Worm (Caenorhabditis elegans) whole organism, L2 larva: Measurements from ENCODE around the gene klo-1.

Experiments
- F13H6.1 ChIP-seq: sonication (generic microtip); optimal IDR thresholded peaks from 2 replicates; lab custom pipeline; 2016; ENCODE audit warnings: missing genetic modification characterization, missing compliant biosample characterization
- R02D3.7 ChIP-seq: fragments of 150-350 bp; optimal IDR thresholded peaks from 2 replicates; lab custom pipeline; 2014; ENCODE audit warnings: missing biosample characterization, missing genetic modification characterization
- ZK546.5 ChIP-seq: sonication (generic microtip); optimal IDR thresholded peaks from 2 replicates; lab custom pipeline; 2017; ENCODE audit warnings: missing biosample characterization, missing genetic modification characterization
- alr-1 ChIP-seq: fragments of 150-350 bp; optimal IDR thresholded peaks from 2 replicates; lab custom pipeline; 2014; ENCODE audit warnings: missing biosample characterization, missing genetic modification characterization
- blmp-1 ChIP-seq: sonication (generic microtip); optimal IDR thresholded peaks from 2 replicates; lab custom pipeline; 2017; ENCODE audit warnings: missing genetic modification characterization, mild to moderate bottlenecking, missing compliant biosample characterization, antibody characterized with exemption, moderate library complexity; ENCODE audit not compliant: insufficient read depth
- ceh-16 ChIP-seq: fragments of 150-350 bp; optimal IDR thresholded peaks from 2 replicates; lab custom pipeline; 2014; ENCODE audit warnings: missing biosample characterization, missing genetic modification characterization
- ceh-82 ChIP-seq: fragments of 150-350 bp; optimal IDR thresholded peaks from 2 replicates; lab custom pipeline; 2014; ENCODE audit warnings: missing biosample characterization, missing genetic modification characterization
- crh-2 ChIP-seq: sonication (generic microtip); optimal IDR thresholded peaks from 2 replicates; lab custom pipeline; 2017; ENCODE audit warnings: missing biosample characterization, missing genetic modification characterization
- dmd-4 ChIP-seq: sonication (generic microtip); optimal IDR thresholded peaks from 2 replicates; lab custom pipeline; 2017; ENCODE audit warnings: missing biosample characterization, missing genetic modification characterization
- egl-27 ChIP-seq: sonication (generic microtip); optimal IDR thresholded peaks from 3 replicates; lab custom pipeline; 2017; ENCODE audit warnings: missing biosample characterization, missing genetic modification reagents, missing genetic modification characterization
- elt-1 ChIP-seq: fragments of 150-350 bp; optimal IDR thresholded peaks from 2 replicates; lab custom pipeline; 2014; ENCODE audit warnings: missing biosample characterization, missing genetic modification characterization
- elt-3 ChIP-seq: sonication (generic microtip); optimal IDR thresholded peaks from 2 replicates; lab custom pipeline; 2017; ENCODE audit warnings: missing biosample characterization, missing genetic modification characterization
- fos-1 ChIP-seq: fragments of 150-350 bp; optimal IDR thresholded peaks from 2 replicates; lab custom pipeline; 2014; ENCODE audit warnings: missing biosample characterization, missing genetic modification characterization
- gmeb-1 ChIP-seq: fragments of 150-350 bp; optimal IDR thresholded peaks from 2 replicates; lab custom pipeline; 2014; ENCODE audit warnings: missing biosample characterization, missing genetic modification characterization
- lin-13 ChIP-seq: fragments of 150-350 bp; optimal IDR thresholded peaks from 2 replicates; lab custom pipeline; 2014; ENCODE audit warnings: missing biosample characterization, missing genetic modification reagents, missing genetic modification characterization
- lin-39 ChIP-seq: fragments of 150-350 bp; optimal IDR thresholded peaks from 2 replicates; lab custom pipeline; 2014; ENCODE audit warnings: missing biosample characterization, missing genetic modification reagents, missing genetic modification characterization
- lsy-2 ChIP-seq, 2 experiments: fragments of 150-350 bp in 1 of 2; sonication (generic microtip) in 1 of 2; optimal IDR thresholded peaks; 2 replicates each; lab custom pipeline; 2014 to 2017; ENCODE audit warnings: missing biosample characterization in 2 of 2, missing genetic modification characterization in 2 of 2
- mdl-1 ChIP-seq, 2 experiments: fragments of 150-350 bp in 1 of 2; sonication (generic microtip) in 1 of 2; optimal IDR thresholded peaks; 2 replicates each; lab custom pipeline; 2017; ENCODE audit warnings: missing biosample characterization in 2 of 2, missing genetic modification characterization in 2 of 2
- nhr-11 ChIP-seq: fragments of 150-350 bp; optimal IDR thresholded peaks from 2 replicates; lab custom pipeline; 2014; ENCODE audit warnings: missing biosample characterization, missing genetic modification characterization
- nhr-12 ChIP-seq: fragments of 150-350 bp; optimal IDR thresholded peaks from 2 replicates; lab custom pipeline; 2014; ENCODE audit warnings: missing biosample characterization, missing genetic modification characterization
- nhr-129 ChIP-seq: fragments of 150-350 bp; optimal IDR thresholded peaks from 2 replicates; lab custom pipeline; 2014; ENCODE audit warnings: missing biosample characterization, missing genetic modification characterization
- nhr-21 ChIP-seq: fragments of 150-350 bp; optimal IDR thresholded peaks from 2 replicates; lab custom pipeline; 2014; ENCODE audit warnings: missing biosample characterization, missing genetic modification characterization
- nhr-237 ChIP-seq: fragments of 150-350 bp; optimal IDR thresholded peaks from 2 replicates; lab custom pipeline; 2014; ENCODE audit warnings: missing biosample characterization, missing genetic modification characterization
- nhr-25 ChIP-seq: fragments of 150-350 bp; sonication (generic microtip); optimal IDR thresholded peaks from 3 replicates; lab custom pipeline; 2014; ENCODE audit warnings: missing biosample characterization, missing genetic modification characterization
- nhr-6 ChIP-seq: fragments of 150-350 bp; optimal IDR thresholded peaks from 2 replicates; lab custom pipeline; 2014; ENCODE audit warnings: missing biosample characterization, missing genetic modification characterization
- peb-1 ChIP-seq: fragments of 150-350 bp; optimal IDR thresholded peaks from 2 replicates; lab custom pipeline; 2014; ENCODE audit warnings: missing biosample characterization, missing genetic modification characterization
- sem-4 ChIP-seq: fragments of 150-350 bp; optimal IDR thresholded peaks from 2 replicates; lab custom pipeline; 2014; ENCODE audit warnings: missing biosample characterization, missing genetic modification reagents, missing genetic modification characterization
- sma-9 ChIP-seq, 2 experiments: fragments of 150-350 bp in 1 of 2; sonication (generic microtip) in 1 of 2; optimal IDR thresholded peaks; 2 replicates each; lab custom pipeline; 2014 to 2016; ENCODE audit warnings: missing genetic modification characterization in 2 of 2, mild to moderate bottlenecking in 1 of 2, missing biosample characterization in 1 of 2, missing compliant biosample characterization in 1 of 2, missing genetic modification reagents in 1 of 2, moderate library complexity in 1 of 2
- snpc-4 ChIP-seq: fragments of 150-350 bp; optimal IDR thresholded peaks from 2 replicates; lab custom pipeline; 2014; ENCODE audit warnings: missing biosample characterization, missing genetic modification characterization
- unc-39 ChIP-seq: fragments of 150-350 bp; optimal IDR thresholded peaks from 2 replicates; lab custom pipeline; 2014; ENCODE audit warnings: missing biosample characterization, missing genetic modification characterization
- unc-55 ChIP-seq: fragments of 150-350 bp; sonication (generic microtip); optimal IDR thresholded peaks from 3 replicates; lab custom pipeline; 2014; ENCODE audit warnings: missing biosample characterization, missing genetic modification reagents, missing genetic modification characterization
- unc-62 ChIP-seq: fragments of 150-350 bp; optimal IDR thresholded peaks from 2 replicates; lab custom pipeline; 2014; ENCODE audit warnings: missing biosample characterization, missing genetic modification reagents, missing genetic modification characterization
- zag-1 ChIP-seq: fragments of 150-350 bp; optimal IDR thresholded peaks from 2 replicates; lab custom pipeline; 2014; ENCODE audit warnings: missing biosample characterization, missing genetic modification characterization
- ztf-1 ChIP-seq: fragments of 200-800 bp; sonication (Bioruptor generic); conservative IDR thresholded peaks from 2 replicates; pipeline ENCODE4 v1.3.6; 2022; ENCODE audit warnings: missing genetic modification characterization, missing compliant biosample characterization
- ztf-11 ChIP-seq: sonication (generic microtip); optimal IDR thresholded peaks from 2 replicates; lab custom pipeline; 2017; ENCODE audit warnings: missing biosample characterization, missing genetic modification characterization
- ztf-4 ChIP-seq: fragments of 150-350 bp; optimal IDR thresholded peaks from 2 replicates; lab custom pipeline; 2014; ENCODE audit warnings: missing biosample characterization, missing genetic modification characterization

klo-1 gene

ce11 chrIV:7754114-7754513, 6.1 kb upstream of the klo-1 start:
- no peak for TF ChIP-seq peb-1 (tag; lab: Kevin White, UChicago)
- no peak for TF ChIP-seq ztf-1 (GFP tag; lab: Robert Waterston, UW)
- no peak for TF ChIP-seq ztf-11 (tag; lab: Kevin White, UChicago)
- no peak for TF ChIP-seq blmp-1 (tag; lab: Kevin White, UChicago)
- TF ChIP-seq nhr-25 (tag; lab: Kevin White, UChicago): no peak
- no peak for TF ChIP-seq dmd-4 (tag; lab: Kevin White, UChicago)
- no peak for TF ChIP-seq egl-27 (tag; lab: Kevin White, UChicago)
- TF ChIP-seq nhr-21 (tag; lab: Kevin White, UChicago): no peak

- no peak for TF ChIP-seq unc-62 (GFP tag; lab: Kevin White, UChicago)
- no peak for TF ChIP-seq peb-1 (tag; lab: Kevin White, UChicago)
- TF ChIP-seq zag-1 (tag; lab: Kevin White, UChicago): no peak
- TF ChIP-seq nhr-25 (tag; lab: Kevin White, UChicago): no peak
- TF ChIP-seq unc-55 (GFP tag; lab: Kevin White, UChicago): no peak
- TF ChIP-seq ceh-16: no peak
- TF ChIP-seq lin-13 (GFP tag; lab: Kevin White, UChicago): no peak
- TF ChIP-seq gmeb-1 (tag; lab: Kevin White, UChicago): no peak
- TF ChIP-seq dmd-4 (tag; lab: Kevin White, UChicago): no peak
- TF ChIP-seq mdl-1 (tag; optimal IDR thresholded peaks at IDR 0.05; lab: Kevin White, UChicago): no peak
- TF ChIP-seq elt-1: no peak
- TF ChIP-seq F13H6.1 (tag; lab: Kevin White, UChicago): no peak
- no peak for TF ChIP-seq alr-1 (tag; lab: Kevin White, UChicago)
- TF ChIP-seq ztf-1 (GFP tag; lab: Robert Waterston, UW): no peak
- TF ChIP-seq nhr-237 (tag; lab: Kevin White, UChicago): no peak
- no peak for TF ChIP-seq egl-27 (tag; lab: Kevin White, UChicago)
- no peak for TF ChIP-seq sma-9 (GFP tag; optimal IDR thresholded peaks at IDR 0.05; lab: Kevin White, UChicago)
- TF ChIP-seq sma-9 (tag; optimal IDR thresholded peaks at IDR 0.05; lab: Kevin White, UChicago): no peak
- TF ChIP-seq, all 48 proteins: peak for 0
Measured at ce11 chrIV:7753108-7753507, 5.1 kb upstream of the klo-1 start, which contains the start of gene col-14. Gene col-14 (plus strand): TSS chrIV:7753408.

ce11 chrIV:7743539-7743938, 4.5 kb downstream of the klo-1 start, which contains the start of gene npr-35:
Gene npr-35 (plus strand): TSS chrIV:7743839.
- TF ChIP-seq nhr-12: no peak
- no peak for TF ChIP-seq nhr-6 (tag; lab: Kevin White, UChicago)
- no peak for TF ChIP-seq unc-55 (GFP tag; lab: Kevin White, UChicago)
- no peak for TF ChIP-seq snpc-4
- TF ChIP-seq dmd-4 (tag; lab: Kevin White, UChicago): no peak
- TF ChIP-seq nhr-25 (tag; lab: Kevin White, UChicago): no peak

- TF ChIP-seq peb-1 (tag; lab: Kevin White, UChicago) (no peak), fos-1 (tag; lab: Kevin White, UChicago) (no peak), nhr-237 (tag; lab: Kevin White, UChicago) (no peak), nhr-6 (tag; lab: Kevin White, UChicago) (no peak), ZK546.5 (tag; lab: Kevin White, UChicago) (no peak), ceh-82 (tag; lab: Kevin White, UChicago) (no peak), nhr-129 (no peak)
- TF ChIP-seq, all 48 proteins: peak for 0
Measured at ce11 chrIV:7736616-7737015, 11.4 kb downstream of the klo-1 start.

ce11 chrIV:7734619-7735018, 13.4 kb downstream of the klo-1 start, which contains the start of gene clx-1:
Gene clx-1 (plus strand): TSS chrIV:7734648.
- no peak for TF ChIP-seq snpc-4
- no peak for TF ChIP-seq elt-3
- no peak for TF ChIP-seq ZK546.5 (tag; lab: Kevin White, UChicago)
- TF ChIP-seq nhr-129: no peak
- TF ChIP-seq lsy-2 (tag; optimal IDR thresholded peaks at IDR 0.05; lab: Kevin White, UChicago): no peak
- no peak for TF ChIP-seq crh-2 (tag; lab: Kevin White, UChicago)
- no peak for TF ChIP-seq unc-39 (tag; lab: Kevin White, UChicago)
- TF ChIP-seq nhr-11 (tag; lab: Kevin White, UChicago): no peak
- TF ChIP-seq ztf-4 (tag; lab: Kevin White, UChicago): no peak
- TF ChIP-seq sma-9 (GFP tag; optimal IDR thresholded peaks at IDR 0.05; lab: Kevin White, UChicago): no peak
- no peak for TF ChIP-seq sma-9 (tag; optimal IDR thresholded peaks at IDR 0.05; lab: Kevin White, UChicago)
- no peak for TF ChIP-seq unc-55 (GFP tag; lab: Kevin White, UChicago)
- no peak for TF ChIP-seq nhr-25 (tag; lab: Kevin White, UChicago)
- no peak for TF ChIP-seq ceh-82 (tag; lab: Kevin White, UChicago)
- no peak for TF ChIP-seq lin-39 (tag; lab: Kevin White, UChicago)
- TF ChIP-seq egl-27 (tag; lab: Kevin White, UChicago): no peak
- TF ChIP-seq nhr-6 (tag; lab: Kevin White, UChicago): no peak
- TF ChIP-seq ceh-16: no peak
- TF ChIP-seq sem-4: no peak
- no peak for TF ChIP-seq nhr-21 (tag; lab: Kevin White, UChicago)
- no peak for TF ChIP-seq R02D3.7 (tag; lab: Kevin White, UChicago)
